Worm (Caenorhabditis elegans) whole organism, L4 larva: ENCODE data around the gene knl-1.

ENCODE experiments used
- ama-1 ChIP-seq: fragments of 150-350 bp; optimal IDR thresholded peaks from 2 replicates; lab custom pipeline; 2014; ENCODE audit warnings: inconsistent platforms, mixed read lengths
- ceh-82 ChIP-seq: sonication (generic microtip); optimal IDR thresholded peaks from 2 replicates; lab custom pipeline; 2017; ENCODE audit warnings: missing biosample characterization, missing genetic modification characterization
- jun-1 ChIP-seq: fragments of 150-350 bp; optimal IDR thresholded peaks from 2 replicates; lab custom pipeline; 2014; ENCODE audit warnings: missing biosample characterization, missing genetic modification reagents, missing genetic modification characterization
- lin-39 ChIP-seq: fragments of 150-350 bp; optimal IDR thresholded peaks from 2 replicates; lab custom pipeline; 2014; ENCODE audit warnings: missing biosample characterization, missing genetic modification reagents, missing genetic modification characterization
- nhr-11 ChIP-seq: fragments of 150-350 bp; optimal IDR thresholded peaks from 2 replicates; lab custom pipeline; 2014; ENCODE audit warnings: missing biosample characterization, missing genetic modification characterization
- vab-7 ChIP-seq: fragments of 200-800 bp; sonication (Bioruptor generic); IDR thresholded peaks from 2 replicates; pipeline ENCODE4 v1.3.6; 2022; ENCODE audit warnings: missing genetic modification reagents, missing genetic modification characterization, missing compliant biosample characterization

DNA sequence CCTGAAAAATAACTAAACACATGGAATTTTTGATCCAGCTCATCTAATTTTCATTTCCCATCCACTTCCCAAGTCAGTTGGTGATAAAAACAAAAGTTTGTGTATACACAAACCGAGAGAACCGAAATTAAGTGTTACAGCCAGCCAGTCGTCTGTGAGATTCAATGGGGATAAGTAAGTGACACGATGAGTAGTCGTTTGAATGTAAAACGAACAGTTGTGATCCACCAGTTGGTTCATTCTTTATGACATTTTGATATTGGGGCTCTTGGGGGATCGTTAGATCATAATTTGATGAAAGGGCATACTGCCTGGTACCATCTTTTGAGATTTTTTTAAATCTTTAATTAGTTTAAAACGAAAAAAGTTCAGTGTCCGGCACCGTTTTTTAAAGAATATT, 36.4 kb downstream of the knl-1 start:
- TF ChIP-seq lin-39 (no peak), nhr-11 (no peak), vab-7 (GFP tag; lab: Robert Waterston, UW) (no peak), jun-1 (no peak), ceh-82 (tag; lab: Kevin White, UChicago) (no peak), ama-1 (no peak)
